Worm (Caenorhabditis elegans): ENCODE results near the gene slo-2.

The slo-2 gene

DNA sequence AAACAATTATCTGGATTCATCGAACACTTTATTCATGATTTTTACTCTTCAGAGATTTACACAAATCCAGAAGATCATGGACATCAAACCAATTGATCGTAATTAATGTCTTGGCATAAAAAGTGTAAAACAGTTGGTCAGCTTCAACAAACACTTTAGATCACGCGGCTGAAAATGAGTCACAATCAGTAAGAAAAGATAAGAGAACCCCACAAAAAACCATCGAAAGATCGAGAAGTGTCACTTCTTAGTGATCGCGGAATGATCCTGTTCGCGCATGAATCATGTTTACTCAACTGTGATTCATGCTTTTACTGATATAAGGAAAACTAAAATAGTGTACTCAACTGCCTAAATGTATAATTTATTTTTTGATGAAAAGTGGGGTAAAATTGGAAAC lies 3.7 kb upstream of the slo-2 start:
- TF ChIP-seq pag-3 (tag; optimal IDR thresholded peaks at IDR 0.05; ENCODE audit: borderline replicate concordance) (no peak), hlh-30 (tag; optimal IDR thresholded peaks at IDR 0.05; ENCODE audit: insufficient read depth) (no peak), hlh-6 (tag; optimal IDR thresholded peaks at IDR 0.05) (no peak), Y22D7AL.16 (tag; optimal IDR thresholded peaks at IDR 0.05) (no peak)

DNA sequence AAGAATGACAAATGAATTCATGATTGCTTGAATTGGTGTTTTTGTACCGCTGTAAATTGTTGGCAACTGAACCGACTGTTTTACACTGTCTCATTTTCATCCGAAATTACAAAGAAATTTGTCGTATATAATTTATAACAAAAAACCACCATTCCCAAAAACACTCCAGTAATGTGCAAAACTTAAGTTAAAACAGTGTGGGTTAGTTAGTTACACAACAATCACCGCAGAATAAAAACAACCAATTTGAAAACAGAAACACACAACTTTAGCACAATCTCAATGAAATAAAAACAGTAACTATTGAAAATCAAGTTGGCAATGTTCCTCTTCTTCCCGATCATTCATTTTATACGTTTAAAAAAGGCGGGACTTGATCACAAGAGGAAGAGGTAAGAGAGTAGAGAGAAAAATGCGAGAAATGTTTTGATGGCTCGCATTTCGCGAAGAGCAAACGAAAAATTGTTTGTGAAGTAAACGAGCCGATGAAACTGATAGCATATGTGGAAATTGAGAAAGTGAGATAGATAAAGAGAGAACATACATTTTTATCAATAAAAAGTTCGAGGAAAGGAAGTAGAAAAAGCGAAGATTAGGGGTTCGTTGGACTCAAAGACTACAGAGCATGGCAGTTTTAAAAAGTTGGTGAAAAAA lies 2.1 kb upstream of the slo-2 start, which contains the start of gene F08B12.4:
TSS of gene F08B12.4 (minus strand) at position 51 of the 654 bp plus-strand sequence.
- TF ChIP-seq ahr-1 (tag; optimal IDR thresholded peaks at IDR 0.05) (no peak), elt-2 (tag; optimal IDR thresholded peaks at IDR 0.05) (peak; percentile 5)

DNA sequence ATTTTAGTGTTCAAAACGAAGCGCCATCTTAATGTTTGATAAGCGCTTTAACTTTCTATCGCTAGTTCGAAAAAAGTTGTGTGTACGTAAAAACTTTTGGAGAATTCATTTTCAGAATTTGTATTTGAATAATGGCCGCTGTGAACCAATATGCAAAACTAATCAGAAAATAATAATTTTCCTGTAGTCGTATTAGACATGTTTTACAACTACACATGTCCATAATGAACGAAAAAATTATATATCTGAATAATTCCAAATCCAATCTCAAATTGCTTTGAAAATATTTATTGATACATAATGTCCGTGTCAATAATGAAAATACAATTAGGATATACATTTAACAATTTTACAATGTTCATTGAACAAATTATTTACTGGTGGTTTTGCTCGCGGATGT lies 1.1 kb upstream of the slo-2 start:
- TF ChIP-seq T23F11.4 (GFP tag; optimal IDR thresholded peaks at IDR 0.05): no peak
- no peak for TF ChIP-seq unc-42 (tag; optimal IDR thresholded peaks at IDR 0.05)
- TF ChIP-seq elt-4 (tag; optimal IDR thresholded peaks at IDR 0.05): no peak
- TF ChIP-seq tbx-7 (tag; optimal IDR thresholded peaks at IDR 0.05): no peak
- no peak for TF ChIP-seq sdc-2 (tag; optimal IDR thresholded peaks at IDR 0.05)
- TF ChIP-seq sox-4 (tag; optimal IDR thresholded peaks at IDR 0.05): no peak
- no peak for TF ChIP-seq unc-3 (GFP tag; conservative IDR thresholded peaks at IDR 0.05)
- no peak for TF ChIP-seq unc-3 (tag; optimal IDR thresholded peaks at IDR 0.05)
- no peak for TF ChIP-seq gmeb-2 (tag; optimal IDR thresholded peaks at IDR 0.05)
- no peak for TF ChIP-seq ama-1 (optimal IDR thresholded peaks at IDR 0.05)

DNA sequence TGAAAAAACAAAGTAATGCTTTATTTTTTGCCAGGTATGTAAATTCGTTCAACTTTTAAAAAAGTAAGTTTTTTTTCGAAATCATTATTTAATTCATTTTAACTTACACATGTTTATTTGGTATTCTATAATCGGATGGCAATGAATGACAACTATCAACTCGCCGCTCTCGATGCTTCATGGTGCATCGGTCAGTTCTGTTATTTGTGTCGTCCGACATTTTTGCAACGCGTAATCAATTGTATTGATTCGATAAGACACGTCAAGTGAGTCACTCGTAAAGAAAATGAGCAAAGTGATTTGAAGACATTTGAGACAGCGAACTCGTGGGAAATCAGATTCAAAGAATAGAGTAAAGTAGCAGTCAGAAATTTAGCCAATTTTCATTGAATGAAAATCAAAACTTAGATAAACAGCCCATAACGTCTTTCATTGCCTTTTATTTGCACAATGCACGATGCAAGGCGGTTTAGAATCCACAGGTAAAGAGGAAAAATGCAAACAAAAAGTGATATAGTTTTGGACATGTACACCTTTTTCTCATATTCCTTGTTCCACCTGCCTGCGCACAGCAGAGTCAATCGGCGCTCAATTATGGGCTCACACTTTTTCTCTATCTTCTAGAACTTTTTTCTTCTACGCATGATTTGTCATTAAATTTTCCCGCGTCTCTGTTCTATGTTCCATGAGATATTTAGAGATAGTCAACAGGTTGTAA lies 5.1 kb downstream of the slo-2 start:
- TF ChIP-seq dve-1 (tag; optimal IDR thresholded peaks at IDR 0.05) (no peak), odd-2 (tag; optimal IDR thresholded peaks at IDR 0.05) (no peak), eyg-1 (tag; optimal IDR thresholded peaks at IDR 0.05) (no peak), ceh-9 (tag; optimal IDR thresholded peaks at IDR 0.05) (no peak), hlh-13 (GFP tag; optimal IDR thresholded peaks at IDR 0.05) (no peak), ceh-48 (tag; optimal IDR thresholded peaks at IDR 0.05) (no peak), F13H6.1 (tag; optimal IDR thresholded peaks at IDR 0.05) (no peak), pqm-1 (tag; optimal IDR thresholded peaks at IDR 0.05) (no peak), ceh-45 (GFP tag; IDR thresholded peaks at IDR 0.05) (no peak), K02D7.2 (tag; optimal IDR thresholded peaks at IDR 0.05) (no peak), Y22D7AL.16 (tag; optimal IDR thresholded peaks at IDR 0.05) (no peak), npax-4 (tag; optimal IDR thresholded peaks at IDR 0.05) (no peak), unc-55 (GFP tag; optimal IDR thresholded peaks at IDR 0.05) (no peak), ceh-22 (tag; optimal IDR thresholded peaks at IDR 0.05) (no peak), unc-42 (tag; optimal IDR thresholded peaks at IDR 0.05) (no peak)

DNA sequence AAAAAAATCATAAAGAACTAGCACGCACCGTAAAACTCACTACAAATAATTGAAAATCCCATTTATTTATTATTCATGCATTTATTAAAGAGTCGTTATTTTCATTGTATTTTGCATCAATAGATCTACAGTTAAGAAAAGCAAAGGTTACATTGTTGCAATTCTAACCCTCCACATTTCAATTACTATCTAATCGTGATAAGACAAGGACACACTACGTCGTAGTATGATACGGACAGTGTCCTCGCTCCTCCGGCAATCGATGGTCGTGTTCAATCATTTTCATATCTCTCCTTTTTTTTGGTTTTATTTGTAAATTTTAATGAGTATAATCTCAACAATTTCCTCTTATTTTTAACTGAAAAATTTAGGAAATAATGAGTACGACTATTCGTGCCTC lies 12.8 kb downstream of the slo-2 start, which contains the start of gene prx-12:
TSS of gene prx-12 (plus strand) at position 371 of the 400 bp plus-strand sequence.
- TF ChIP-seq elt-2 (tag; optimal IDR thresholded peaks at IDR 0.05): peak; percentile 52
- TF ChIP-seq ceh-30 (tag; optimal IDR thresholded peaks at IDR 0.05): no peak

DNA sequence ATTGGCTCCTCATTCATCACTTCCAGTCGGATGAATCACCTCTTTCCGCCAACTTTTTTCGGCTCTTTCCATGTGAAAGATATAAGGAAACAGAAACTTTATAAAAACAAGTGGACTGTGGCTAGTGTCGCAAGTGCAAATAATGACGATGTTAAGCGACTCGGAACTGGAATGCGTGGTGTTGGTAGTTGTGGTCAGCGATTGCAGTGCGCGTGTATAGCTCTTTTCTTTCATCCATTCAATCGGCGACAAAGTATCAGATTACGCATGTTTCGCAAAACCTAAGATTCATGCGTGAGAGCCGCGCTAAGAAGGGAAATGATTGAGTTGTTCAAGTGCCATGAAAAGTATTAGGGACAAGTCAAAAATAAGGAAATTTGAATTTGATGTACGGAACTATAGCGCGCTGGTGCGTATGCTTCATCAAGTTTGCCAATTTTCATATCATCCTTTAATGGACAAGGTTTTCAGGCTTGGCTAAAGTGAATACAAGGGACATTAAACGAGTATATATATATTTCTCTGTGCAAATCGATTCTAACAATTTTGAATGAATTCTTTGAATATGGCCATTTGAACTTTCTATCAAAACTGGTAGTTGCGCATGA lies 17.9 kb downstream of the slo-2 start:
- TF ChIP-seq unc-42 (tag; optimal IDR thresholded peaks at IDR 0.05) (peak; percentile 45), sox-4 (tag; optimal IDR thresholded peaks at IDR 0.05) (no peak), ceh-34 (tag; optimal IDR thresholded peaks at IDR 0.05) (peak; percentile 88), odd-2 (tag; optimal IDR thresholded peaks at IDR 0.05) (no peak), ceh-19 (GFP tag; optimal IDR thresholded peaks at IDR 0.05) (peak; percentile 21), hlh-30 (tag; optimal IDR thresholded peaks at IDR 0.05; ENCODE audit: insufficient read depth) (no peak)

Measured in whole organism, late embryonic.